Worm (Caenorhabditis elegans) whole organism, early embryonic: ENCODE results near the gene R09H10.7.

Experiments
- B0310.2 ChIP-seq: sonication (generic microtip); optimal IDR thresholded peaks from 2 replicates; lab custom pipeline; 2016; ENCODE audit warnings: mild to moderate bottlenecking, missing genetic modification characterization, missing compliant biosample characterization
- F13C5.2 ChIP-seq: sonication (generic microtip); optimal IDR thresholded peaks from 2 replicates; lab custom pipeline; 2017; ENCODE audit warnings: mild to moderate bottlenecking, missing genetic modification characterization, inconsistent platforms, missing compliant biosample characterization
- aly-1 ChIP-seq: sonication (generic microtip); optimal IDR thresholded peaks from 2 replicates; lab custom pipeline; 2016; ENCODE audit warnings: missing genetic modification characterization, missing compliant biosample characterization
- ama-1 ChIP-seq: fragments of 150-350 bp; optimal IDR thresholded peaks from 2 replicates; lab custom pipeline; 2014
- flt-1 ChIP-seq: fragments of 200-800 bp; sonication (Bioruptor generic); IDR thresholded peaks from 2 replicates; pipeline ENCODE4 v1.3.6; 2022; ENCODE audit warnings: missing genetic modification characterization, missing compliant biosample characterization
- hmg-4 ChIP-seq: fragments of 200-800 bp; sonication (Bioruptor generic); optimal IDR thresholded peaks from 2 replicates; lab custom pipeline; 2018; ENCODE audit warnings: mild to moderate bottlenecking, missing genetic modification characterization, missing compliant biosample characterization
- hnd-1 ChIP-seq: sonication (generic microtip); optimal IDR thresholded peaks from 2 replicates; lab custom pipeline; 2016; ENCODE audit warnings: missing genetic modification characterization, missing compliant biosample characterization
- tbx-11 ChIP-seq: fragments of 200-800 bp; sonication (Bioruptor generic); IDR thresholded peaks from 2 replicates; pipeline ENCODE4 v1.3.6; 2022; ENCODE audit warnings: missing genetic modification characterization, missing compliant biosample characterization

- TF ChIP-seq B0310.2 (tag; lab: Kevin White, UChicago) (no peak), ama-1 (lab: Kevin White, UChicago) (no peak), hmg-4 (GFP tag; lab: Kevin White, UChicago) (no peak), F13C5.2 (tag; lab: Kevin White, UChicago) (no peak), flt-1 (GFP tag; lab: Robert Waterston, UW) (no peak), tbx-11 (GFP tag; lab: Robert Waterston, UW) (no peak), aly-1 (tag; lab: Kevin White, UChicago) (no peak), hnd-1 (tag; lab: Kevin White, UChicago) (no peak)
Observed at ce11 chrIV:10628724-10629123, 7.8 kb downstream of the R09H10.7 start, which contains the start of gene R09H10.5.
